Worm (Caenorhabditis elegans): ENCODE data around the gene K06A9.3.
A peak's percentile ranks its signal among the peaks of the same experiment; 100 is the strongest.

Gene K06A9.3

ce11 chrX:1487096-1487495 is 48.1 kb downstream of the K06A9.3 start:
- TF ChIP-seq Y48G9A.11 (GFP tag; IDR thresholded peaks at IDR 0.05) (0 out of 2 replicates have a peak, but pooled peaks have one; percentile 12), attf-4 (tag; optimal IDR thresholded peaks at IDR 0.05) (no peak), Y75B8A.6 (GFP tag; IDR thresholded peaks at IDR 0.05) (0 out of 2 replicates have a peak, but pooled peaks have one; percentile 59), ztf-7 (tag; optimal IDR thresholded peaks at IDR 0.05) (no peak), egl-43 (GFP tag; IDR thresholded peaks at IDR 0.05) (0 out of 2 replicates have a peak, but pooled peaks have one; percentile 16), set-16 (GFP tag; IDR thresholded peaks at IDR 0.05) (peak; percentile 53; the same call in 1 of the 2 replicates), mdt-29 (GFP tag; IDR thresholded peaks at IDR 0.05) (0 out of 2 replicates have a peak, but pooled peaks have one; percentile 15), nhr-28 (tag; optimal IDR thresholded peaks at IDR 0.05) (no peak), D1046.2 (GFP tag; IDR thresholded peaks at IDR 0.05) (0 out of 2 replicates have a peak, but pooled peaks have one; percentile 20), lsy-2 (tag; optimal IDR thresholded peaks at IDR 0.05) (no peak)

- TF ChIP-seq ztf-11 (tag; optimal IDR thresholded peaks at IDR 0.05) (no peak), dmd-6 (GFP tag; IDR thresholded peaks at IDR 0.05) (peak; percentile 96), zip-2 (tag; optimal IDR thresholded peaks at IDR 0.05) (no peak), duxl-1 (tag; optimal IDR thresholded peaks at IDR 0.05; ENCODE audit: poor library complexity) (peak; percentile 87), T20F7.1 (GFP tag; optimal IDR thresholded peaks at IDR 0.05) (peak; percentile 43), mdt-29 (GFP tag; IDR thresholded peaks at IDR 0.05) (peak; percentile 84), ces-1 (GFP tag; optimal IDR thresholded peaks at IDR 0.05) (no peak), pha-4 (GFP tag; IDR thresholded peaks at IDR 0.05) (peak; percentile 61; the same call in 1 of the 2 replicates), pha-4 (tag; optimal IDR thresholded peaks at IDR 0.05) (peak; percentile 82), egl-27 (tag; optimal IDR thresholded peaks at IDR 0.05) (no peak), cey-2 (tag; optimal IDR thresholded peaks at IDR 0.05; ENCODE audit: borderline replicate concordance, insufficient read depth) (no peak), nhr-111 (GFP tag; optimal IDR thresholded peaks at IDR 0.05) (no peak), dve-1 (tag; optimal IDR thresholded peaks at IDR 0.05; ENCODE audit: insufficient read depth) (peak; percentile 96), daf-19 (GFP tag; conservative IDR thresholded peaks at IDR 0.05) (no peak), ZK337.2 (GFP tag; IDR thresholded peaks at IDR 0.05) (no peak), Y75B8A.6 (GFP tag; IDR thresholded peaks at IDR 0.05) (no peak), aha-1 (tag) (no peak), rbr-2 (tag; optimal IDR thresholded peaks at IDR 0.05) (peak; percentile 31), pqm-1 (tag; optimal IDR thresholded peaks at IDR 0.05) (peak; percentile 0), hmg-1.1 (GFP tag; IDR thresholded peaks at IDR 0.05) (peak; percentile 69), nhr-102 (tag; optimal IDR thresholded peaks at IDR 0.05) (peak; percentile 78), unc-62 (GFP tag; optimal IDR thresholded peaks at IDR 0.05 in 1 of 2) (peak in 1 of 2 experiments; percentile 11), unc-62 (tag; optimal IDR thresholded peaks at IDR 0.05) (no peak), nhr-11 (tag; optimal IDR thresholded peaks at IDR 0.05) (peak; percentile 67), aly-2 (tag; optimal IDR thresholded peaks at IDR 0.05) (no peak), nhr-25 (tag; optimal IDR thresholded peaks at IDR 0.05; ENCODE audit: borderline replicate concordance, insufficient read depth) (peak; percentile 82), unc-130 (GFP tag; optimal IDR thresholded peaks at IDR 0.05) (no peak), spr-1 (tag; optimal IDR thresholded peaks at IDR 0.05) (no peak), nhr-41 (GFP tag; IDR thresholded peaks at IDR 0.05) (peak; percentile 54; the same call in 1 of the 2 replicates), lsy-2 (tag; optimal IDR thresholded peaks at IDR 0.05) (peak in 1 of 2 experiments; percentile 68), hif-1 (tag; optimal IDR thresholded peaks at IDR 0.05) (peak in 1 of 2 experiments; percentile 46), daf-12 (tag; optimal IDR thresholded peaks at IDR 0.05) (no peak), lin-15B (tag; optimal IDR thresholded peaks at IDR 0.05) (no peak), madf-9 (GFP tag; conservative IDR thresholded peaks at IDR 0.05) (no peak), hlh-11 (tag; optimal IDR thresholded peaks at IDR 0.05) (peak; percentile 92), jun-1 (tag; optimal IDR thresholded peaks at IDR 0.05) (no peak), mxl-3 (GFP tag; optimal IDR thresholded peaks at IDR 0.05) (peak; percentile 52), mep-1 (tag; optimal IDR thresholded peaks at IDR 0.05) (peak; percentile 78), dmd-8 (GFP tag; IDR thresholded peaks at IDR 0.05) (no peak), nhr-6 (tag; optimal IDR thresholded peaks at IDR 0.05) (peak; percentile 24), tag-97 (GFP tag; IDR thresholded peaks at IDR 0.05) (no peak)
Measured at ce11 chrX:1486135-1486648, 49.0 kb downstream of the K06A9.3 start, which contains the start of the genes D1005.10 and dhs-25. Gene D1005.10 (minus strand): TSS chrX:1486185. Gene dhs-25 (plus strand): TSS chrX:1486532.
